Fruit fly (Drosophila melanogaster): ENCODE data around the gene Creld.

The Creld gene

DNA sequence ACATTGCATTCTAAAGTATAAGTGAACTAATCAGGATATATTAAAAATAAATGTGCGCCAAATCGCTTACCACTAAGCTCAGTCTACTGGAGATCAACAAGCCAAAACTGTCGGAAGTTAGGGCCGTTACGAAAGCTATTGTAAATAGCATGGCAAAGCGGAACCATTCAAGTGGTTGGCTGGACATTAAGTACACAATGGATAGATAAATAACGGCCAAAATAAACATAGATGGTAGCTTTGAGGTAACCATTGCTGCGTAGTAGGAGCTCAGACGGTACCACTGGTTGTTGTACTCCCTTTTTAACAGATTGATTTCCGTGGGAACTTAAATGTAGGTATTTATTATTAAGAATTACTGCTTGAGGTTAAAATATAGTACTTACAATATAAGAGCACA is 15.6 kb downstream of the Creld start:
- TF ChIP-seq Met (GFP tag; optimal IDR thresholded peaks at IDR 0.05) (no peak), ss (GFP tag; optimal IDR thresholded peaks at IDR 0.05) (no peak), fkh (GFP tag; optimal IDR thresholded peaks at IDR 0.05) (peak; percentile 60), CG3919 (GFP tag; optimal IDR thresholded peaks at IDR 0.05) (no peak), Eip78C (GFP tag) (no peak)

DNA sequence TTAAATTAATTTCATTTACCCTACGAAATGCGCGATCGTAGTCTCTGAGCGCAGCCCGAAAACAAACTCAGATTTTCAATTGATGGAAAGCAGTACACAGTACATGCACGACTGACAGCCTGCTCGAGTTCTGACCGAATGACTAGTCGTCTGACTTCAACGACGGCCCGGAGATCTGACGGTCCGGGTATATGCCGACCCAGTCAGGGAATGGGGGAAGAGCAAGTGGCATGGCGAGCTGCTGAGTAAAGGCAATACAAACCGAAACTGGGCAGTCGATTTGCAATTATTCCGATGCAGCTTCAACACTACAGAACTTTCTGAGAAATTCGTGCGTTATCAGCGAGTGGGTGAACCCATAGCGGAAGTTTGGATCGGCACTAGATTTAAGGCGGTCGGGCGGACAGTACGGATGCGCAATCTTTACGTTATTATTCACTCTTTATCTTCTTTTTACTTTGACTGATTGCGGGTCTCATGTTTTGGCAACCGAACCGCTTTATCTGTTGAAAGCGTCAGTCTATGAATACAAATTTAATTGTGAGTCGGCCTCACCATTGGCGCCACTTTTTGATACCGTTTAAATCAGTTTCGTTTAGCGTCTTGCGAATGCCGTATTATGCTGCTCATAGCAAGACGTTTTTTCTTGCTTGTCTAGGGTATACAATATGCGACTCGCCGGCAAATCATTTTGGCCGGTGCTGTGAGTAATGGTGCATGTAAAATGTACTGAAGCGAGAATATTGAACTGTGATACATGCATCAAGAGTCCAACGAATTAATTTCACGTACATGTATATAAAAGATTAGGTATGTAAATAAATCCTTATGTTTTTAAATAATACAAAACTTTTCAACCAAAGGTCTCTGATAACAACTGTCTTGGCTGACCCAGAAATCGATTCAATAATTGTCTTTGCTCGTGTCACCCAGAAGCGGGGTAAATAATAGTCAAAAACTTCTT is 18.6 kb downstream of the Creld start:
- TF ChIP-seq vri (GFP tag; optimal IDR thresholded peaks at IDR 0.05): no peak
- no peak for TF ChIP-seq CG8119 (GFP tag; IDR thresholded peaks at IDR 0.05)
- TF ChIP-seq fkh (GFP tag; optimal IDR thresholded peaks at IDR 0.05): no peak
- TF ChIP-seq dac (GFP tag; optimal IDR thresholded peaks at IDR 0.05): no peak
- no peak for TF ChIP-seq Eip75B (GFP tag; optimal IDR thresholded peaks at IDR 0.05)
- no peak for TF ChIP-seq pdm3 (GFP tag; optimal IDR thresholded peaks at IDR 0.05)
- no peak for TF ChIP-seq CG6163 (GFP tag; IDR thresholded peaks at IDR 0.05)
- no peak for TF ChIP-seq Ets96B (tag; optimal IDR thresholded peaks at IDR 0.05)
- peak in 1 of 2 experiments; percentile 20 for TF ChIP-seq salr (GFP tag; optimal IDR thresholded peaks at IDR 0.05)
- TF ChIP-seq CG32006 (GFP tag; optimal IDR thresholded peaks at IDR 0.05): peak; percentile 74
- peak; percentile 6 for TF ChIP-seq CG31627 (GFP tag; optimal IDR thresholded peaks at IDR 0.05)
- TF ChIP-seq net (GFP tag; optimal IDR thresholded peaks at IDR 0.05): no peak
- TF ChIP-seq CG6854 (GFP tag; optimal IDR thresholded peaks at IDR 0.05): no peak
- TF ChIP-seq Lpt (GFP tag; optimal IDR thresholded peaks at IDR 0.05): no peak
- no peak for TF ChIP-seq CG6792 (GFP tag; optimal IDR thresholded peaks at IDR 0.05)
- TF ChIP-seq CG4318 (GFP tag; optimal IDR thresholded peaks at IDR 0.05): peak; percentile 62
- no peak for TF ChIP-seq CG6808 (GFP tag; optimal IDR thresholded peaks at IDR 0.05)
- TF ChIP-seq CG10669 (GFP tag; optimal IDR thresholded peaks at IDR 0.05): peak; percentile 21
- TF ChIP-seq CG16779 (tag; optimal IDR thresholded peaks at IDR 0.05): no peak
- TF ChIP-seq OdsH (GFP tag; optimal IDR thresholded peaks at IDR 0.05): no peak
- TF ChIP-seq Hr39 (GFP tag; optimal IDR thresholded peaks at IDR 0.05): no peak
- TF ChIP-seq Eip93F (GFP tag; optimal IDR thresholded peaks at IDR 0.05): peak; percentile 8
- no peak for TF ChIP-seq Sox102F (GFP tag; optimal IDR thresholded peaks at IDR 0.05)
- TF ChIP-seq Met (GFP tag; optimal IDR thresholded peaks at IDR 0.05): peak; percentile 41
- TF ChIP-seq fd85E (GFP tag; optimal IDR thresholded peaks at IDR 0.05): no peak
- TF ChIP-seq CG8319 (GFP tag; optimal IDR thresholded peaks at IDR 0.05): no peak
- peak; percentile 20 for TF ChIP-seq achi (GFP tag; optimal IDR thresholded peaks at IDR 0.05)
- no peak for TF ChIP-seq Blimp-1 (GFP tag; optimal IDR thresholded peaks at IDR 0.05)
- TF ChIP-seq Ets21C (GFP tag; optimal IDR thresholded peaks at IDR 0.05): peak; percentile 6
- TF ChIP-seq svp (GFP tag): peak; percentile 84
- TF ChIP-seq CG11902 (GFP tag; optimal IDR thresholded peaks at IDR 0.05): no peak
- TF ChIP-seq CG34406 (GFP tag; optimal IDR thresholded peaks at IDR 0.05): no peak
- peak; percentile 32 for TF ChIP-seq topi (GFP tag; optimal IDR thresholded peaks at IDR 0.05)
- TF ChIP-seq CG1621 (tag; optimal IDR thresholded peaks at IDR 0.05): no peak
- TF ChIP-seq CG8632 (GFP tag; optimal IDR thresholded peaks at IDR 0.05): no peak
- no peak for TF ChIP-seq CG3919 (GFP tag; optimal IDR thresholded peaks at IDR 0.05)
- no peak for TF ChIP-seq lz (GFP tag; optimal IDR thresholded peaks at IDR 0.05)
- no peak for TF ChIP-seq CG11294 (GFP tag; IDR thresholded peaks at IDR 0.05)
- no peak for TF ChIP-seq eg (GFP tag; IDR thresholded peaks at IDR 0.05)
- TF ChIP-seq CG11762 (GFP tag; optimal IDR thresholded peaks at IDR 0.05; ENCODE audit: insufficient read depth): no peak
- TF ChIP-seq CG7368 (GFP tag; optimal IDR thresholded peaks at IDR 0.05): peak; percentile 27
- peak; percentile 76 for TF ChIP-seq Eip78C (GFP tag)
- TF ChIP-seq CG3032 (tag; optimal IDR thresholded peaks at IDR 0.05): no peak
- peak; percentile 65 for TF ChIP-seq CG6276 (GFP tag; optimal IDR thresholded peaks at IDR 0.05)
- peak; percentile 62 for TF ChIP-seq Hr4 (GFP tag; optimal IDR thresholded peaks at IDR 0.05)
- peak; percentile 51 for TF ChIP-seq esn (GFP tag; optimal IDR thresholded peaks at IDR 0.05)
- TF ChIP-seq Gug (GFP tag; IDR thresholded peaks at IDR 0.05): no peak

Measured in whole organism, prepupa.